Worm (Caenorhabditis elegans) whole organism, mixed stage, embryonic: Measurements from ENCODE around the gene nhr-201.

Experiments used
- bed-3 ChIP-seq: fragments of 200-800 bp; sonication (Bioruptor generic); optimal IDR thresholded peaks from 3 replicates; lab custom pipeline; 2018; ENCODE audit warnings: mild to moderate bottlenecking, missing genetic modification characterization, moderate library complexity, missing compliant biosample characterization
- ceh-39 ChIP-seq: fragments of 150-350 bp; optimal IDR thresholded peaks from 2 replicates; lab custom pipeline; 2014; ENCODE audit warnings: missing biosample characterization, missing genetic modification characterization
- ceh-43 ChIP-seq: fragments of 200-800 bp; sonication (Bioruptor generic); optimal IDR thresholded peaks from 2 replicates; lab custom pipeline; 2018; ENCODE audit warnings: mild to moderate bottlenecking, missing genetic modification characterization, moderate library complexity, missing compliant biosample characterization
- ces-1 ChIP-seq: fragments of 150-350 bp; optimal IDR thresholded peaks from 2 replicates; lab custom pipeline; 2014; ENCODE audit warnings: missing biosample characterization, missing genetic modification reagents, missing genetic modification characterization
- cnd-1 ChIP-seq: fragments of 200-800 bp; sonication (Bioruptor generic); optimal IDR thresholded peaks from 2 replicates; lab custom pipeline; 2018; ENCODE audit warnings: mild to moderate bottlenecking, missing genetic modification characterization, missing compliant biosample characterization
- drap-1 ChIP-seq: fragments of 200-800 bp; sonication (Bioruptor generic); optimal IDR thresholded peaks from 3 replicates; lab custom pipeline; 2018; ENCODE audit warnings: mild to moderate bottlenecking, missing genetic modification characterization, missing compliant biosample characterization
- elt-1 ChIP-seq: sonication (generic microtip); optimal IDR thresholded peaks from 2 replicates; lab custom pipeline; 2017; ENCODE audit warnings: missing genetic modification characterization, mild to moderate bottlenecking, missing compliant biosample characterization, antibody characterized with exemption, moderate library complexity, borderline replicate concordance; ENCODE audit not compliant: insufficient read depth
- elt-3 ChIP-seq: fragments of 150-350 bp; optimal IDR thresholded peaks from 2 replicates; lab custom pipeline; 2014; ENCODE audit warnings: missing biosample characterization, missing genetic modification characterization
- ham-2 ChIP-seq: fragments of 200-800 bp; sonication (Bioruptor generic); optimal IDR thresholded peaks from 2 replicates; lab custom pipeline; 2018; ENCODE audit warnings: mild to moderate bottlenecking, missing genetic modification characterization, missing compliant biosample characterization
- hlh-1 ChIP-seq: fragments of 150-350 bp; optimal IDR thresholded peaks from 2 replicates; lab custom pipeline; 2014; ENCODE audit warnings: missing biosample characterization, missing genetic modification reagents, missing genetic modification characterization
- lin-13 ChIP-seq: fragments of 150-350 bp; optimal IDR thresholded peaks from 2 replicates; lab custom pipeline; 2014; ENCODE audit warnings: missing biosample characterization, missing genetic modification characterization
- lin-32 ChIP-seq: fragments of 200-800 bp; sonication (Bioruptor generic); optimal IDR thresholded peaks from 2 replicates; lab custom pipeline; 2018; ENCODE audit warnings: mild to moderate bottlenecking, missing genetic modification characterization, missing compliant biosample characterization
- mab-5 ChIP-seq: fragments of 150-350 bp; optimal IDR thresholded peaks from 2 replicates; lab custom pipeline; 2014; ENCODE audit warnings: missing biosample characterization, missing genetic modification characterization
- mep-1 ChIP-seq: fragments of 150-350 bp; optimal IDR thresholded peaks from 2 replicates; lab custom pipeline; 2017; ENCODE audit warnings: missing biosample characterization, missing genetic modification reagents, missing genetic modification characterization, inconsistent platforms
- mls-2 ChIP-seq: sonication (generic microtip); optimal IDR thresholded peaks from 2 replicates; lab custom pipeline; 2016; ENCODE audit warnings: mild to moderate bottlenecking, missing genetic modification characterization, moderate library complexity, missing compliant biosample characterization
- nhr-12 ChIP-seq: fragments of 150-350 bp; optimal IDR thresholded peaks from 2 replicates; lab custom pipeline; 2014; ENCODE audit warnings: missing biosample characterization, missing genetic modification characterization
- nhr-2 ChIP-seq: fragments of 150-350 bp; optimal IDR thresholded peaks from 2 replicates; lab custom pipeline; 2014; ENCODE audit warnings: missing biosample characterization, missing genetic modification characterization
- nhr-237 ChIP-seq: fragments of 150-350 bp; optimal IDR thresholded peaks from 2 replicates; lab custom pipeline; 2014; ENCODE audit warnings: missing biosample characterization, missing genetic modification characterization
- pha-4 ChIP-seq: fragments of 150-350 bp; optimal IDR thresholded peaks from 2 replicates; lab custom pipeline; 2018; ENCODE audit warnings: missing biosample characterization, missing genetic modification reagents, missing genetic modification characterization
- sem-2 ChIP-seq: fragments of 200-800 bp; sonication (Bioruptor generic); optimal IDR thresholded peaks from 2 replicates; lab custom pipeline; 2018; ENCODE audit warnings: mild to moderate bottlenecking, missing genetic modification characterization, missing compliant biosample characterization
- sptf-1 ChIP-seq: sonication (generic microtip); optimal IDR thresholded peaks from 2 replicates; lab custom pipeline; 2017; ENCODE audit warnings: mild to moderate bottlenecking, missing genetic modification characterization, moderate library complexity, missing compliant biosample characterization
- tbx-8 ChIP-seq: fragments of 200-800 bp; sonication (Bioruptor generic); optimal IDR thresholded peaks from 2 replicates; lab custom pipeline; 2018; ENCODE audit warnings: mild to moderate bottlenecking, missing genetic modification characterization, moderate library complexity, missing compliant biosample characterization
- unc-62 ChIP-seq: fragments of 150-350 bp; optimal IDR thresholded peaks from 2 replicates; lab custom pipeline; 2014; ENCODE audit warnings: missing biosample characterization, missing genetic modification reagents, missing genetic modification characterization
- zip-8 ChIP-seq: fragments of 150-350 bp; optimal IDR thresholded peaks from 2 replicates; lab custom pipeline; 2014; ENCODE audit warnings: missing biosample characterization, missing genetic modification characterization

Gene nhr-201

DNA sequence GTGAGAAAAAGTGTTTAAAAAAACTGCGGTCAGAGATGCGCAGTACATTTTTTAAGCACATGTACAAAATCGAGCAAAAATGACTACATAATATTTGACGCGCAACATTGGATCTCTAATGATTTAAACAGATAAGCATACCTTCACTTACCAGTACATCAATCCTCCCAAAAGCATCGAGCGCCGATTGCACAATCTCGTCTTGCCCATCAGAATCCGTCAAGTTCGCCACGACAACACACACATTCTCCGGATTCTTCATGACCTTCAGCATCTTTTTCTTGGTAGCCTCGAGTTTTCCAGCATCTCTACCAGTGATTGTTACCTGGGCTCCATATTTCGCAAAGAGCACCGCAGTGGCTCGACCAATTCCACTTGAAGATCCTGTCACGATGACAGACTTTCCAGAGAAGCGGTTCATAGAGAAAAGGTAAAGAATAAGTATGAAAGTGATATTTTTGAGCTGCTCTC is 38.2 kb downstream of the nhr-201 start, which contains the start of gene T01G6.10:
Gene T01G6.10, minus strand, starts transcription at position 421 of the 471 bp plus-strand sequence.
- TF ChIP-seq mep-1 (no peak), sem-2 (GFP tag; lab: Kevin White, UChicago) (no peak), lin-32 (GFP tag; lab: Kevin White, UChicago) (no peak), elt-3 (no peak), bed-3 (GFP tag; lab: Kevin White, UChicago) (no peak), hlh-1 (tag; lab: Kevin White, UChicago) (no peak), mls-2 (tag; lab: Kevin White, UChicago) (no peak), sptf-1 (tag; lab: Kevin White, UChicago) (no peak)

DNA sequence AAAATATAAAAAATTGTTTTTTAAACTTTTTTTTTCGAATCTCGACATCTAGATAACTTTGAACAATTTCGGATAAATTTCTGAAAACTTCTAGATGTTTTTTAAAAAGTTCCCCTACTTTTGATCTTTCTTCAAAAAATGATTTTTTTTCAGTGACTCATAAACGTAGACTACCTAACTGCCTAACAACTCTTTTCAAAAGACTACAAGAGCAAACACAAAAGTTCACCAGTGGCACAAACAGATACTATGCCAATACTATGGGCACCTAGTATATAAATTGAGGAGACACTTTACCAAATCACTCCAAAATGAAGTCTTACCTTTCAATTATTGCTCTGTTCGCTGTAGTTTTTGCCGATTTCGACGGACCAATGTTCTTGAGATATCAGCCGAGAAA is 39.1 kb downstream of the nhr-201 start, which contains the start of gene srlf-35:
Gene srlf-35, plus strand, starts transcription at position 301 of the 400 bp plus-strand sequence.
- TF ChIP-seq mep-1 (no peak), mab-5 (tag; lab: Kevin White, UChicago) (no peak), sem-2 (GFP tag; lab: Kevin White, UChicago) (no peak), zip-8 (no peak), nhr-12 (tag; lab: Kevin White, UChicago) (no peak), elt-1 (tag; lab: Kevin White, UChicago) (no peak), ces-1 (GFP tag; lab: Kevin White, UChicago) (no peak)

- TF ChIP-seq mls-2 (tag; lab: Kevin White, UChicago) (no peak), nhr-12 (tag; lab: Kevin White, UChicago) (no peak), nhr-237 (no peak), pha-4 (tag; lab: Kevin White, UChicago) (no peak), lin-32 (GFP tag; lab: Kevin White, UChicago) (no peak), ceh-43 (GFP tag; lab: Kevin White, UChicago) (no peak), sem-2 (GFP tag; lab: Kevin White, UChicago) (no peak), hlh-1 (tag; lab: Kevin White, UChicago) (no peak), zip-8 (no peak), ham-2 (no peak), cnd-1 (tag; lab: Kevin White, UChicago) (no peak), drap-1 (GFP tag; lab: Kevin White, UChicago) (no peak)
Measured at ce11 chrV:505191-505590, 40.6 kb downstream of the nhr-201 start, which contains the start of gene srlf-19. TSS of gene srlf-19 (plus strand) at chrV:505491.

- TF ChIP-seq ceh-39 (tag; lab: Kevin White, UChicago): no peak
- no peak for TF ChIP-seq lin-32 (GFP tag; lab: Kevin White, UChicago)
- no peak for TF ChIP-seq cnd-1 (tag; lab: Kevin White, UChicago)
- no peak for TF ChIP-seq unc-62 (GFP tag; lab: Kevin White, UChicago)
- no peak for TF ChIP-seq lin-13 (tag; lab: Kevin White, UChicago)
- TF ChIP-seq tbx-8: no peak
- no peak for TF ChIP-seq nhr-2 (tag; lab: Kevin White, UChicago)
- TF ChIP-seq mep-1: no peak
- no peak for TF ChIP-seq sem-2 (GFP tag; lab: Kevin White, UChicago)
- no peak for TF ChIP-seq sptf-1 (tag; lab: Kevin White, UChicago)
Measured at ce11 chrV:512420-512819, 47.8 kb downstream of the nhr-201 start, which contains the start of gene srh-37. TSS of gene srh-37 (minus strand) at chrV:512520.
